Worm (Caenorhabditis elegans): ENCODE measurements around the gene W10C4.1.

ce11 chrIII:157980-158379, 48.9 kb downstream of the W10C4.1 start:
- no peak for TF ChIP-seq R02D3.7 (tag; optimal IDR thresholded peaks at IDR 0.05)
- no peak for TF ChIP-seq mdl-1 (tag; optimal IDR thresholded peaks at IDR 0.05)

Measured in whole organism, L3 larva.